Worm (Caenorhabditis elegans) whole organism, L1 larva: Measurements from ENCODE around the gene nhr-14.

Experiments
- F16B12.6 ChIP-seq: fragments of 150-350 bp; optimal IDR thresholded peaks from 2 replicates; lab custom pipeline; 2014; ENCODE audit warnings: missing biosample characterization, missing genetic modification characterization
- ama-1 ChIP-seq: fragments of 150-350 bp; optimal IDR thresholded peaks from 2 replicates; lab custom pipeline; 2014
- efl-1 ChIP-seq, 4 experiments: fragments of 150-350 bp; optimal IDR thresholded peaks in 3 of 4; peaks in 1 of 4; 1 replicate in 1 of 4; 2 replicates in 3 of 4; lab custom pipeline; 2014; ENCODE audit warnings: missing biosample characterization in 2 of 4, missing genetic modification characterization in 2 of 4, missing genetic modification reagents in 2 of 4
- egl-13 ChIP-seq: sonication (generic microtip); optimal IDR thresholded peaks from 2 replicates; lab custom pipeline; 2016; ENCODE audit warnings: missing genotype, missing genetic modification reagents, missing genetic modification characterization, missing compliant biosample characterization
- nhr-11 ChIP-seq: fragments of 150-350 bp; optimal IDR thresholded peaks from 2 replicates; lab custom pipeline; 2014; ENCODE audit warnings: missing biosample characterization, missing genetic modification characterization
- nhr-19 ChIP-seq: fragments of 200-800 bp; sonication (Bioruptor generic); conservative IDR thresholded peaks from 2 replicates; pipeline ENCODE4 v1.3.6; 2022; ENCODE audit warnings: missing genetic modification characterization, missing compliant biosample characterization
- nhr-47 ChIP-seq: sonication (generic microtip); optimal IDR thresholded peaks from 2 replicates; lab custom pipeline; 2016; ENCODE audit warnings: mild to moderate bottlenecking, missing genetic modification characterization, moderate library complexity, missing compliant biosample characterization
- pqm-1 ChIP-seq: sonication (generic microtip); optimal IDR thresholded peaks from 3 replicates; lab custom pipeline; 2017; ENCODE audit warnings: missing biosample characterization, missing genetic modification characterization
- ztf-4 ChIP-seq: fragments of 150-350 bp; optimal IDR thresholded peaks from 2 replicates; lab custom pipeline; 2014; ENCODE audit warnings: missing biosample characterization, missing genetic modification characterization

DNA sequence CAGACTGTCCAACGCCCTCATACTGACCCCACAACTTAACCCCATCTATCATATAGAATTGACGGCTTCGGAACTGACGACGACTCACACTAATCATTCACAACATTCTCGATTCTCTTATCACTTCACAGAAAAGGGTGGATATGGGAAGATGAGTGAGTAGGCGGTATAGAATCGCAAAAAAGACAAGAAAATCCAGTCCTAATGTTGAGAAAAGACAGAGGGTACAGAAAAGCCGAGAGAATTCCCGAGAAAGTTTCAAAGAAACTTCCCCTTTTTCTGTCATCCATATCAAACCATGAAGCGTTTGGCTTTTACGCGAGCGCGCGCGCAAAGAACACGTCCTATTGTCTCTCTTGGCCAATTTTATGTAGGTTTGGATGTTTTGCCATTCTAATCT lies 28.2 kb upstream of the nhr-14 start:
- TF ChIP-seq ztf-4 (no peak), nhr-19 (GFP tag; lab: Robert Waterston, UW) (no peak), ama-1 (lab: Kevin White, UChicago) (no peak), nhr-47 (no peak), F16B12.6 (no peak), egl-13 (no peak), pqm-1 (tag; lab: Kevin White, UChicago) (no peak), efl-1 (optimal IDR thresholded peaks at IDR 0.05; lab: Kevin White, UChicago) (no peak), efl-1 (GFP tag; optimal IDR thresholded peaks at IDR 0.05 in 1 of 2; lab: Kevin White, UChicago) (no peak), nhr-11 (no peak)
